Worm (Caenorhabditis elegans) whole organism, L1 larva: ENCODE results near the gene C35B1.8.

Experiments
- C16A3.4 ChIP-seq: fragments of 150-350 bp; optimal IDR thresholded peaks from 2 replicates; lab custom pipeline; 2014; ENCODE audit warnings: missing biosample characterization, missing genetic modification characterization
- aly-2 ChIP-seq: fragments of 150-350 bp; optimal IDR thresholded peaks from 2 replicates; lab custom pipeline; 2014; ENCODE audit warnings: missing biosample characterization, missing genetic modification characterization
- ceh-82 ChIP-seq, 3 experiments: fragments of 150-350 bp in 1 of 3; sonication (generic microtip) in 2 of 3; optimal IDR thresholded peaks; 2 replicates each; lab custom pipeline; 2014 to 2017; ENCODE audit warnings: missing biosample characterization in 3 of 3, missing genetic modification characterization in 3 of 3
- ceh-90 ChIP-seq: sonication (generic microtip); optimal IDR thresholded peaks from 2 replicates; lab custom pipeline; 2016; ENCODE audit warnings: missing genetic modification characterization, missing compliant biosample characterization
- egl-27 ChIP-seq, 2 experiments: fragments of 150-350 bp in 1 of 2; sonication (generic microtip); optimal IDR thresholded peaks; 3 replicates each; lab custom pipeline; 2017 to 2018; ENCODE audit warnings: missing biosample characterization in 2 of 2, missing genetic modification characterization in 2 of 2, missing genetic modification reagents in 2 of 2
- fkh-10 ChIP-seq: sonication (generic microtip); optimal IDR thresholded peaks from 2 replicates; lab custom pipeline; 2017; ENCODE audit warnings: missing biosample characterization, missing genetic modification reagents, missing genetic modification characterization
- lir-3 ChIP-seq: sonication (generic microtip); optimal IDR thresholded peaks from 2 replicates; lab custom pipeline; 2016; ENCODE audit warnings: mild to moderate bottlenecking, missing genetic modification characterization, moderate library complexity, missing compliant biosample characterization; ENCODE audit not compliant: poor library complexity
- mep-1 ChIP-seq: fragments of 150-350 bp; optimal IDR thresholded peaks from 2 replicates; lab custom pipeline; 2014; ENCODE audit warnings: missing biosample characterization, missing genetic modification characterization
- nhr-28 ChIP-seq: fragments of 150-350 bp; optimal IDR thresholded peaks from 2 replicates; lab custom pipeline; 2014; ENCODE audit warnings: missing biosample characterization, missing genetic modification characterization
- rnt-1 ChIP-seq: sonication (generic microtip); optimal IDR thresholded peaks from 2 replicates; lab custom pipeline; 2016; ENCODE audit warnings: mild to moderate bottlenecking, missing genetic modification characterization, moderate library complexity, missing compliant biosample characterization
- snpc-4 ChIP-seq: fragments of 150-350 bp; optimal IDR thresholded peaks from 2 replicates; lab custom pipeline; 2014; ENCODE audit warnings: missing biosample characterization, missing genetic modification characterization
- zag-1 ChIP-seq: fragments of 150-350 bp; optimal IDR thresholded peaks from 2 replicates; lab custom pipeline; 2014; ENCODE audit warnings: missing biosample characterization, missing genetic modification characterization

DNA sequence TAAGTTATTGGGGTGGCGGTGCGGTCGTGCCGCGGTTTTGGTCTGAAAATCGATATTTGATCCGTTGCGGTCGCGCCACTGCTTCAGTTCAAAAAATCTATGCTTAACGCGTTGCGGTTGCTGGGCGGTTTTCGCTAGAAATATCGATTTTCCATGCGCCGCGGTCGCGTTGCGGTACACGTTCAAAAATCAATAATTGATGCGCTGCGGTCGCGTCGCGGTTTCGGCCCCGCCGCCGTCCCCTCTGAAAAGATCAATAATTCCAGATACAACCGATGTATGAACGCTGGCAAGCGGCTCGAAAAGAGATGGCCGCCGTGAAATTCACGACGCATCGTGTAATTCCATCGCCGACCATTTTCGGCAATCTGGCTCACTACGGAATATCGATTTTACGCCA, 37.8 kb downstream of the C35B1.8 start:
- TF ChIP-seq fkh-10 (no peak), rnt-1 (tag; lab: Kevin White, UChicago) (no peak), snpc-4 (no peak), ceh-82 (tag; optimal IDR thresholded peaks at IDR 0.05; lab: Kevin White, UChicago) (no peak), C16A3.4 (tag; lab: Kevin White, UChicago) (no peak), mep-1 (tag; lab: Kevin White, UChicago) (no peak), zag-1 (tag; lab: Kevin White, UChicago) (no peak), egl-27 (tag; optimal IDR thresholded peaks at IDR 0.05; lab: Kevin White, UChicago) (no peak), ceh-90 (no peak), nhr-28 (tag; lab: Kevin White, UChicago) (no peak), aly-2 (tag; lab: Kevin White, UChicago) (no peak), lir-3 (tag; lab: Kevin White, UChicago) (no peak)
